Fruit fly (Drosophila melanogaster) whole organism, embryonic: ENCODE data around the gene side-IV.

Experiments used
- B-H2 ChIP-seq: fragments of 200-800 bp; sonication (Bioruptor generic); optimal IDR thresholded peaks from 2 replicates; lab custom pipeline; 2018; ENCODE audit warnings: missing biosample characterization, mild to moderate bottlenecking, missing genetic modification characterization
- Bgb ChIP-seq: fragments of 200-800 bp; sonication (Bioruptor generic); IDR thresholded peaks from 2 replicates; pipeline ENCODE4 v1.3.6; 2022; ENCODE audit warnings: missing biosample characterization, missing genetic modification characterization; ENCODE audit not compliant: partially characterized antibody
- CG10274 ChIP-seq: fragments of 200-800 bp; sonication (Bioruptor generic); optimal IDR thresholded peaks from 3 replicates; lab custom pipeline; 2017; ENCODE audit warnings: missing biosample characterization, mild to moderate bottlenecking, missing genetic modification characterization
- CG10366 ChIP-seq: fragments of 200-800 bp; sonication (Bioruptor generic); IDR thresholded peaks from 2 replicates; pipeline ENCODE4 v1.3.6; 2022; ENCODE audit warnings: missing biosample characterization, missing genetic modification characterization
- CG11723 ChIP-seq: fragments of 200-800 bp; sonication (Bioruptor generic); optimal IDR thresholded peaks from 2 replicates; lab custom pipeline; 2017; ENCODE audit warnings: missing biosample characterization, mild to moderate bottlenecking, missing genetic modification characterization
- CG12071 ChIP-seq: fragments of 200-800 bp; sonication (Bioruptor generic); optimal IDR thresholded peaks from 3 replicates; lab custom pipeline; 2018; ENCODE audit warnings: missing biosample characterization, mild to moderate bottlenecking, missing genetic modification characterization
- CG12155 ChIP-seq: fragments of 200-800 bp; sonication (Bioruptor generic); optimal IDR thresholded peaks from 3 replicates; lab custom pipeline; 2016; ENCODE audit warnings: missing biosample characterization, missing genetic modification characterization
- CG12236 ChIP-seq: fragments of 200-800 bp; sonication (Bioruptor generic); optimal IDR thresholded peaks from 2 replicates; lab custom pipeline; 2016; ENCODE audit warnings: missing biosample characterization, missing genetic modification characterization
- CG13287 ChIP-seq: fragments of 200-800 bp; sonication (Bioruptor generic); IDR thresholded peaks from 2 replicates; pipeline ENCODE4 v1.3.6; 2022; ENCODE audit warnings: missing biosample characterization, missing genetic modification characterization; ENCODE audit not compliant: partially characterized antibody
- CG14667 ChIP-seq: fragments of 200-800 bp; sonication (Bioruptor generic); IDR thresholded peaks from 2 replicates; pipeline ENCODE4 v1.3.6; 2022; ENCODE audit warnings: missing biosample characterization, missing genetic modification characterization
- CG15011 ChIP-seq: fragments of 200-800 bp; sonication (Bioruptor generic); optimal IDR thresholded peaks from 3 replicates; lab custom pipeline; 2018; ENCODE audit warnings: missing biosample characterization, mild to moderate bottlenecking, missing genetic modification characterization
- CG15696 ChIP-seq: fragments of 200-800 bp; sonication (Bioruptor generic); optimal IDR thresholded peaks from 2 replicates; lab custom pipeline; 2019; ENCODE audit warnings: missing biosample characterization, mild to moderate bottlenecking, missing genetic modification characterization, moderate library complexity
- CG1647 ChIP-seq: fragments of 200-800 bp; sonication (Bioruptor generic); optimal IDR thresholded peaks from 3 replicates; lab custom pipeline; 2016; ENCODE audit warnings: missing biosample characterization, missing genetic modification characterization
- CG16863 ChIP-seq: fragments of 200-800 bp; sonication (Bioruptor generic); optimal IDR thresholded peaks from 3 replicates; lab custom pipeline; 2016; ENCODE audit warnings: missing biosample characterization, missing genetic modification characterization
- CG17829 ChIP-seq: fragments of 200-800 bp; optimal IDR thresholded peaks from 2 replicates; lab custom pipeline; 2019; ENCODE audit warnings: missing biosample characterization, mild to moderate bottlenecking, missing genetic modification characterization, moderate library complexity
- CG2199 ChIP-seq: fragments of 200-800 bp; sonication (Bioruptor generic); IDR thresholded peaks from 3 replicates; pipeline ENCODE4 v1.3.6; 2022; ENCODE audit warnings: missing biosample characterization, missing genetic modification characterization
- CG30431 ChIP-seq: fragments of 200-800 bp; sonication (Bioruptor generic); optimal IDR thresholded peaks from 2 replicates; lab custom pipeline; 2017; ENCODE audit warnings: missing biosample characterization, missing genetic modification characterization
- CG32532 ChIP-seq: fragments of 200-800 bp; sonication (Bioruptor generic); IDR thresholded peaks from 2 replicates; pipeline ENCODE4 v1.3.6; 2022; ENCODE audit warnings: missing biosample characterization, missing genetic modification characterization
- CG33557 ChIP-seq: fragments of 200-800 bp; sonication (Bioruptor generic); optimal IDR thresholded peaks from 2 replicates; lab custom pipeline; 2019; ENCODE audit warnings: missing biosample characterization, mild to moderate bottlenecking, missing genetic modification characterization, moderate library complexity
- CG4424 ChIP-seq: fragments of 200-800 bp; sonication (Bioruptor generic); optimal IDR thresholded peaks from 3 replicates; lab custom pipeline; 2016; ENCODE audit warnings: missing biosample characterization, missing genetic modification characterization
- CG4617 ChIP-seq: fragments of 200-800 bp; sonication (Bioruptor generic); optimal IDR thresholded peaks from 3 replicates; lab custom pipeline; 2016; ENCODE audit warnings: missing biosample characterization, missing genetic modification characterization, borderline replicate concordance
- CG6654 ChIP-seq: fragments of 200-800 bp; sonication (Bioruptor generic); optimal IDR thresholded peaks from 2 replicates; lab custom pipeline; 2017; ENCODE audit warnings: missing biosample characterization, mild to moderate bottlenecking, missing genetic modification characterization
- CG6689 ChIP-seq: fragments of 200-800 bp; sonication (Bioruptor generic); IDR thresholded peaks from 2 replicates; pipeline ENCODE4 v1.3.6; 2022; ENCODE audit warnings: missing biosample characterization, missing genetic modification characterization
- CG9609 ChIP-seq: fragments of 200-800 bp; sonication (Bioruptor generic); optimal IDR thresholded peaks from 3 replicates; lab custom pipeline; 2016; ENCODE audit warnings: missing biosample characterization, missing genetic modification characterization
- CG9817 ChIP-seq: fragments of 200-800 bp; sonication (Bioruptor generic); optimal IDR thresholded peaks from 2 replicates; lab custom pipeline; 2018; ENCODE audit warnings: missing biosample characterization, mild to moderate bottlenecking, missing genetic modification characterization, moderate library complexity
- D19A ChIP-seq: fragments of 200-800 bp; optimal IDR thresholded peaks from 3 replicates; lab custom pipeline; 2019; ENCODE audit warnings: missing biosample characterization, mild to moderate bottlenecking, missing genetic modification characterization, moderate library complexity
- Dbx ChIP-seq: fragments of 200-800 bp; sonication (Bioruptor generic); IDR thresholded peaks from 3 replicates; pipeline ENCODE4 v1.3.6; 2022; ENCODE audit warnings: missing biosample characterization, missing genetic modification characterization
- Dref ChIP-seq: fragments of 200-800 bp; sonication (Bioruptor generic); IDR thresholded peaks from 2 replicates; pipeline ENCODE4 v1.3.6; 2022; ENCODE audit warnings: missing biosample characterization, missing genetic modification characterization
- ERR ChIP-seq: fragments of 200-800 bp; sonication (Bioruptor generic); optimal IDR thresholded peaks from 2 replicates; lab custom pipeline; 2016; ENCODE audit warnings: missing biosample characterization, missing genetic modification characterization
- HLHmδ ChIP-seq: fragments of 200-800 bp; sonication (Bioruptor generic); optimal IDR thresholded peaks from 2 replicates; lab custom pipeline; 2018; ENCODE audit warnings: missing biosample characterization, mild to moderate bottlenecking, missing genetic modification characterization, moderate library complexity
- Hr78 ChIP-seq, 2 experiments: fragments of 200-800 bp in 1 of 2; fragments of >200 bp in 1 of 2; sonication (Bioruptor generic) in 1 of 2; optimal IDR thresholded peaks; 2 replicates each; lab custom pipeline; 2017 to 2019; ENCODE audit warnings: missing biosample characterization in 2 of 2, missing genetic modification characterization in 2 of 2, mild to moderate bottlenecking in 1 of 2, moderate library complexity in 1 of 2
- Lhr ChIP-seq: fragments of 200-800 bp; sonication (Bioruptor generic); optimal IDR thresholded peaks from 3 replicates; lab custom pipeline; 2017; ENCODE audit warnings: mild to moderate bottlenecking, missing biosample characterization, missing genetic modification reagents, missing genetic modification characterization
- Lim3 ChIP-seq: fragments of 200-800 bp; sonication (Bioruptor generic); IDR thresholded peaks from 2 replicates; pipeline ENCODE4 v1.3.6; 2022; ENCODE audit warnings: missing biosample characterization, missing genetic modification characterization
- MBD-R2 ChIP-seq: fragments of 200-800 bp; sonication (Bioruptor generic); IDR thresholded peaks from 2 replicates; pipeline ENCODE4 v1.3.6; 2022; ENCODE audit warnings: missing biosample characterization, missing genetic modification characterization
- bsh ChIP-seq, 2 experiments: fragments of 200-800 bp; sonication (Bioruptor generic); optimal IDR thresholded peaks; 2 replicates each; lab custom pipeline; 2017 to 2018; ENCODE audit warnings: mild to moderate bottlenecking in 2 of 2, missing biosample characterization in 2 of 2, missing genetic modification characterization in 2 of 2, moderate library complexity in 1 of 2
- corto ChIP-seq: fragments of 200-800 bp; sonication (Bioruptor generic); optimal IDR thresholded peaks from 2 replicates; lab custom pipeline; 2016; ENCODE audit warnings: missing biosample characterization, mild to moderate bottlenecking, missing genetic modification characterization, moderate library complexity
- crc ChIP-seq: fragments of 200-800 bp; sonication (Bioruptor generic); optimal IDR thresholded peaks from 2 replicates; lab custom pipeline; 2016; ENCODE audit warnings: missing biosample characterization, missing genetic modification characterization
- dmrt11E ChIP-seq: fragments of 200-800 bp; sonication (Bioruptor generic); optimal IDR thresholded peaks from 3 replicates; lab custom pipeline; 2018; ENCODE audit warnings: missing biosample characterization, mild to moderate bottlenecking, missing genetic modification characterization, moderate library complexity
- grau ChIP-seq: fragments of 200-800 bp; optimal IDR thresholded peaks from 3 replicates; lab custom pipeline; 2019; ENCODE audit warnings: missing biosample characterization, mild to moderate bottlenecking, missing genetic modification characterization, moderate library complexity
- gsb ChIP-seq: fragments of 200-800 bp; sonication (Bioruptor generic); IDR thresholded peaks from 2 replicates; pipeline ENCODE4 v1.3.6; 2022; ENCODE audit warnings: missing biosample characterization, missing genetic modification characterization
- hbn ChIP-seq: fragments of 200-800 bp; sonication (Bioruptor generic); IDR thresholded peaks from 2 replicates; pipeline ENCODE4 v1.3.6; 2022; ENCODE audit warnings: missing biosample characterization, missing genetic modification characterization; ENCODE audit not compliant: partially characterized antibody
- ind ChIP-seq: fragments of 200-800 bp; sonication (Bioruptor generic); optimal IDR thresholded peaks from 3 replicates; lab custom pipeline; 2016; ENCODE audit warnings: missing biosample characterization, missing genetic modification characterization
- jigr1 ChIP-seq: fragments of 200-800 bp; sonication (Bioruptor generic); IDR thresholded peaks from 3 replicates; pipeline ENCODE4 v1.3.6; 2022; ENCODE audit warnings: missing biosample characterization, missing genetic modification characterization
- kni ChIP-seq: fragments of 200-800 bp; sonication (Bioruptor generic); optimal IDR thresholded peaks from 3 replicates; lab custom pipeline; 2017; ENCODE audit warnings: mild to moderate bottlenecking, missing biosample characterization, missing genetic modification reagents, missing genetic modification characterization
- run ChIP-seq: fragments of 200-800 bp; sonication (Bioruptor generic); optimal IDR thresholded peaks from 3 replicates; lab custom pipeline; 2018; ENCODE audit warnings: missing biosample characterization, mild to moderate bottlenecking, missing genetic modification characterization
- stc ChIP-seq: fragments of 200-800 bp; sonication (Bioruptor generic); IDR thresholded peaks from 2 replicates; pipeline ENCODE4 v1.3.6; 2022; ENCODE audit warnings: missing biosample characterization, missing genetic modification characterization
- tna ChIP-seq: fragments of 200-800 bp; sonication (Bioruptor generic); IDR thresholded peaks from 2 replicates; pipeline ENCODE4 v1.3.6; 2022; ENCODE audit warnings: missing biosample characterization, missing genetic modification characterization; ENCODE audit not compliant: partially characterized antibody
- twi ChIP-seq: fragments of 200-800 bp; optimal IDR thresholded peaks from 2 replicates; lab custom pipeline; 2019; ENCODE audit warnings: missing biosample characterization, mild to moderate bottlenecking, missing genetic modification characterization, moderate library complexity
- vfl ChIP-seq: fragments of 200-800 bp; sonication (Bioruptor generic); optimal IDR thresholded peaks from 2 replicates; lab custom pipeline; 2016; ENCODE audit warnings: missing biosample characterization, missing genetic modification characterization
- zen2 ChIP-seq: fragments of 200-800 bp; sonication (Bioruptor generic); IDR thresholded peaks from 3 replicates; pipeline ENCODE4 v1.3.6; 2022; ENCODE audit warnings: missing biosample characterization, missing genetic modification characterization; ENCODE audit not compliant: partially characterized antibody
- zfh2 ChIP-seq: fragments of 200-800 bp; sonication (Bioruptor generic); optimal IDR thresholded peaks from 2 replicates; lab custom pipeline; 2016; ENCODE audit warnings: missing biosample characterization, missing genetic modification characterization

Gene side-IV

DNA sequence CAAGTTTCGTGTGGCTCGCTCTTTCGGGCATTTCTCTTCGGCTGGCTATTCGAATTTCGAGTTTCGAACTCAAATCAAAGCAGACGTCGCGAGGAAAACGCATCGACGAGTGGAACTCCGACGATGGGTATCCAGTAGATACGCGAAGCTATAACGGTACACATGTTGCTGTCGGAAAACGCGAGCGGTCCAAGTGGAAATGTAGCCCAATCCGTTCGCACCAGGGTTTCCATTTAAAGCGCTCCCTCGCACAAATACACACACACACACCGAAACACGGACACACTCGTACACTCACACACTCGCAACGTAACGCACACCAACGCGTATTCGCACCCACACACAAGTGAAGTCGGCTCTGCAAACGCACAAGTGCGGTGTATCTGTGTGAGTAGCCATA is at the start of gene side-IV (continued):
- TF ChIP-seq CG10366 (GFP tag; lab: Robert Waterston, UW) (no peak), CG32532 (GFP tag; lab: Robert Waterston, UW) (0 out of 2 replicates have a peak, but pooled peaks have one; percentile 33), dmrt11E (tag; lab: Kevin White, UChicago) (no peak), Lhr (GFP tag; lab: Kevin White, UChicago) (no peak), CG10274 (GFP tag; lab: Kevin White, UChicago) (no peak), zen2 (GFP tag; lab: Robert Waterston, UW) (no peak), CG2199 (peak; percentile 81), B-H2 (GFP tag; lab: Kevin White, UChicago) (no peak), CG6689 (GFP tag; lab: Robert Waterston, UW) (no peak), kni (GFP tag; lab: Kevin White, UChicago) (no peak), Dref (GFP tag; lab: Robert Waterston, UW) (no peak), zfh2 (no peak), CG12155 (GFP tag; lab: Kevin White, UChicago) (peak; percentile 12), HLHmδ (GFP tag; lab: Kevin White, UChicago) (peak; percentile 47), CG4424 (GFP tag; lab: Kevin White, UChicago) (no peak), CG14667 (no peak), grau (no peak), CG15011 (GFP tag; lab: Kevin White, UChicago) (no peak), D19A (tag; lab: Kevin White, UChicago) (no peak), CG16863 (GFP tag; lab: Kevin White, UChicago) (no peak), CG1647 (no peak), run (tag; lab: Kevin White, UChicago) (no peak), CG33557 (GFP tag; lab: Kevin White, UChicago) (no peak), ERR (GFP tag; lab: Kevin White, UChicago) (no peak), CG15696 (tag; lab: Kevin White, UChicago) (no peak), ind (GFP tag; lab: Kevin White, UChicago) (no peak), CG12236 (GFP tag; lab: Kevin White, UChicago) (no peak), Bgb (GFP tag; lab: Robert Waterston, UW) (peak; percentile 60; the same call in 1 of the 2 replicates), stc (GFP tag; lab: Robert Waterston, UW) (no peak), twi (tag; lab: Kevin White, UChicago) (peak; percentile 26), CG4617 (GFP tag; lab: Kevin White, UChicago) (no peak), CG6654 (GFP tag; lab: Kevin White, UChicago) (no peak), CG9817 (no peak), Lim3 (GFP tag; lab: Robert Waterston, UW) (no peak), CG12071 (GFP tag; lab: Kevin White, UChicago) (peak; percentile 17), CG11723 (GFP tag; lab: Kevin White, UChicago) (no peak), crc (GFP tag; lab: Kevin White, UChicago) (no peak), Hr78 (GFP tag; optimal IDR thresholded peaks at IDR 0.05; lab: Kevin White, UChicago) (no peak), MBD-R2 (GFP tag; lab: Robert Waterston, UW) (no peak), jigr1 (GFP tag; lab: Robert Waterston, UW) (no peak), hbn (GFP tag; lab: Robert Waterston, UW) (no peak), CG30431 (GFP tag; lab: Kevin White, UChicago) (no peak), Dbx (GFP tag; lab: Robert Waterston, UW) (no peak), CG17829 (tag; lab: Kevin White, UChicago) (no peak), CG9609 (GFP tag; lab: Kevin White, UChicago) (no peak), gsb (GFP tag; lab: Robert Waterston, UW) (no peak), CG13287 (peak; percentile 28; the same call in 1 of the 2 replicates), bsh (GFP tag; optimal IDR thresholded peaks at IDR 0.05; lab: Kevin White, UChicago) (no peak), corto (GFP tag; lab: Kevin White, UChicago) (no peak), tna (GFP tag; lab: Robert Waterston, UW) (no peak), vfl (GFP tag; lab: Kevin White, UChicago) (no peak)
